Worm (Caenorhabditis elegans): ENCODE data around the gene C05D12.4.

The C05D12.4 gene

DNA sequence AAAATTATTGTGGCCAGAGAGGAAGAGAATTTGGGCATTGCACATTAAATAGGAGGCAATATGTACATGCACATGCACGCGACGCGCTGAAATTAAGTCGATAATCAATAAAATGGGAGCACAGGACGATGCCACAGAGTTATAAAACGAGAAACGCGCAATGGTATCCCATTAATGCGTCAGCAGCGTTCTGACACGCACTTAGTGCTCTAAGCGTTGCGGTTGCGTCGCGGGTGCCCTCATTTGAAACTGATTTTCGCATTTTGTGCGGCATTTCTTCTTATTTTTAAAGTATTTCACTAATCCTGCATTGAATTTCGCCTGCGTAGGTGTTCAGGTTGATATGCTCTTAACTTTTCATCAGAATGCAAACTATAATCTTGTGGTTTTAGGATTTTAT lies 21.3 kb downstream of the C05D12.4 start, which contains the start of gene rsp-1 (continued):
- TF ChIP-seq Y67H2A.10 (GFP tag; conservative IDR thresholded peaks at IDR 0.05) (peak; percentile 81), mel-28 (tag; optimal IDR thresholded peaks at IDR 0.05; ENCODE audit: borderline replicate concordance) (no peak), aptf-2 (GFP tag; conservative IDR thresholded peaks at IDR 0.05) (no peak), lin-54 (GFP tag; optimal IDR thresholded peaks at IDR 0.05) (peak; percentile 93), F39B2.1 (GFP tag; IDR thresholded peaks at IDR 0.05) (no peak), hmg-20 (GFP tag; IDR thresholded peaks at IDR 0.05) (no peak), tlf-1 (GFP tag; optimal IDR thresholded peaks at IDR 0.05) (peak; percentile 87), ceh-27 (GFP tag; optimal IDR thresholded peaks at IDR 0.05) (peak; percentile 85), fkh-3 (tag; optimal IDR thresholded peaks at IDR 0.05) (no peak), hrde-1 (tag; optimal IDR thresholded peaks at IDR 0.05; ENCODE audit: borderline replicate concordance) (peak; percentile 36), ztf-26 (tag; optimal IDR thresholded peaks at IDR 0.05) (peak; percentile 71), F49E8.2 (tag; optimal IDR thresholded peaks at IDR 0.05; ENCODE audit: insufficient read depth) (peak; percentile 53), mes-4 (tag; optimal IDR thresholded peaks at IDR 0.05) (no peak), ceh-100 (GFP tag; IDR thresholded peaks at IDR 0.05) (peak; percentile 78), tbp1 (GFP tag; optimal IDR thresholded peaks at IDR 0.05) (peak; percentile 72), zim-3 (tag; optimal IDR thresholded peaks at IDR 0.05) (no peak), nhr-80 (tag; optimal IDR thresholded peaks at IDR 0.05) (peak; percentile 95), bed-2 (GFP tag; IDR thresholded peaks at IDR 0.05) (no peak), zfh-2 (GFP tag; conservative IDR thresholded peaks at IDR 0.05) (peak; percentile 74), cebp-1 (GFP tag; IDR thresholded peaks at IDR 0.05) (peak; percentile 52), cebp-1 (tag; optimal IDR thresholded peaks at IDR 0.05) (peak; percentile 89), snpc-1.1 (tag; optimal IDR thresholded peaks at IDR 0.05; ENCODE audit: insufficient read depth) (peak; percentile 42), lag-1 (GFP tag; IDR thresholded peaks at IDR 0.05) (0 out of 2 replicates have a peak, but pooled peaks have one; percentile 48), egrh-3 (GFP tag; IDR thresholded peaks at IDR 0.05) (no peak), unc-62 (GFP tag; optimal IDR thresholded peaks at IDR 0.05) (no peak), F52B5.7 (tag; optimal IDR thresholded peaks at IDR 0.05) (peak; percentile 16), rpc-1 (optimal IDR thresholded peaks at IDR 0.05) (no peak), rpc-1 (tag; optimal IDR thresholded peaks at IDR 0.05) (no peak), repo-1 (tag; optimal IDR thresholded peaks at IDR 0.05) (peak; percentile 69), lir-1 (GFP tag; conservative IDR thresholded peaks at IDR 0.05) (0 out of 2 replicates have a peak, but pooled peaks have one; percentile 39), B0336.3 (GFP tag; IDR thresholded peaks at IDR 0.05) (peak; percentile 83), ceh-79 (tag; optimal IDR thresholded peaks at IDR 0.05) (no peak), Y56A3A.18 (GFP tag; IDR thresholded peaks at IDR 0.05) (0 out of 2 replicates have a peak, but pooled peaks have one; percentile 49), attf-3 (GFP tag; conservative IDR thresholded peaks at IDR 0.05) (peak; percentile 79), hlh-26 (GFP tag; conservative IDR thresholded peaks at IDR 0.05) (no peak)

DNA sequence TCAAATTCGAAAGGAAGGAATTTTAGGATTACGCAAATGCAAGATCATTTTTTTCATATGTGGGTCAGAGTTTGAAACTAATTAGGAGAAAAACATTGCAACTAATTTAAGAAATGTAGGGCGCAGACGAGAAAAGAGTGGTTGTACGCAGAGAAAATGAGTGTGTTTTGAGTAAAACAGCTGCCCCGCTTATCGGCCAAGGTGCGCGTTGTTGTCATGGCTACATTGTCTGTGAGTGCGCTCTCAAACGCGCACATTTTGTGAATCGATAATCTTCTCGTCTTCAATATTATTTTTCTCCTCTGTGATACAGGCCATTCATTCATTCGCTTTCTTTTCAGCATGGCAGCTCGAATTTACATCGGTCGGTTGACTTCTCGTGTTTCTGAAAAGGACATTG lies 22.0 kb downstream of the C05D12.4 start:
- 0 out of 2 replicates have a peak, but pooled peaks have one; percentile 31 for TF ChIP-seq nfyb-1 (GFP tag; IDR thresholded peaks at IDR 0.05)
- peak; percentile 37; the same call in 1 of the 2 replicates for TF ChIP-seq madf-6 (GFP tag; IDR thresholded peaks at IDR 0.05)
- TF ChIP-seq cebp-1 (GFP tag; IDR thresholded peaks at IDR 0.05): no peak
- peak; percentile 31 for TF ChIP-seq cebp-1 (tag; optimal IDR thresholded peaks at IDR 0.05)
- no peak for TF ChIP-seq hlh-12 (tag; optimal IDR thresholded peaks at IDR 0.05)
- TF ChIP-seq zfh-2 (GFP tag; conservative IDR thresholded peaks at IDR 0.05): no peak

DNA sequence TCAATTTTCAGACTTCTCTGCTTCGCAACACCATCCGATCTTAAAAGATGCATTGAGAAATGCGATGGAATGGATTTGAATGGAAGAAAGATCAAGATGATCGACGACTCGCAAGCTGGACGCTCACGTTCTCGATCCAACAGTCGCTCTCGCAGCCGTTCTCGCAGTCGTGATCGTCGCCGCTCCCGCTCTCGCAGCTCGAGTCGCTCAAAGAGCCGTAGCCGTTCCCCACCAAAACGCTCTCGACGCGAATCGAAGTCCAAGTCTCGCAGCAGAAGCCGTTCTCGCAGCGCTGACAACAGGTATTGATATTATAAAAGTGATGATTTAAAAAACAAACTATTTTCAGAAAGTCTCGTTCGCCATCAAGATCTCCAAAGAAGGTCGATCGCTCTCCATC lies 23.5 kb downstream of the C05D12.4 start:
- TF ChIP-seq nfyb-1 (GFP tag; IDR thresholded peaks at IDR 0.05): 0 out of 2 replicates have a peak, but pooled peaks have one; percentile 12
- TF ChIP-seq ceh-58 (GFP tag; IDR thresholded peaks at IDR 0.05): 0 out of 2 replicates have a peak, but pooled peaks have one; percentile 41
- no peak for TF ChIP-seq B0035.1 (tag; optimal IDR thresholded peaks at IDR 0.05)
- TF ChIP-seq egrh-3 (GFP tag; IDR thresholded peaks at IDR 0.05): peak; percentile 75; the same call in 1 of the 2 replicates
- TF ChIP-seq C06A6.2 (GFP tag; conservative IDR thresholded peaks at IDR 0.05): no peak
- TF ChIP-seq T26A5.8 (tag; optimal IDR thresholded peaks at IDR 0.05): no peak
- TF ChIP-seq repo-1 (tag; optimal IDR thresholded peaks at IDR 0.05): no peak
- no peak for TF ChIP-seq aptf-2 (GFP tag; conservative IDR thresholded peaks at IDR 0.05)
- no peak for TF ChIP-seq unc-130 (GFP tag; optimal IDR thresholded peaks at IDR 0.05)
- peak; percentile 89 for TF ChIP-seq zfh-2 (GFP tag; conservative IDR thresholded peaks at IDR 0.05)
- TF ChIP-seq F23B12.7 (tag; optimal IDR thresholded peaks at IDR 0.05; ENCODE audit: insufficient read depth): no peak
- TF ChIP-seq ceh-40 (GFP tag; IDR thresholded peaks at IDR 0.05): no peak
- no peak for TF ChIP-seq zim-3 (tag; optimal IDR thresholded peaks at IDR 0.05)
- no peak for TF ChIP-seq attf-6 (GFP tag; IDR thresholded peaks at IDR 0.05)
- no peak for TF ChIP-seq tbx-9 (tag; optimal IDR thresholded peaks at IDR 0.05; ENCODE audit: borderline replicate concordance)
- TF ChIP-seq mel-28 (tag; optimal IDR thresholded peaks at IDR 0.05; ENCODE audit: borderline replicate concordance): no peak

Measured in whole organism, young adult.